Fruit fly (Drosophila melanogaster) whole organism, embryonic: ENCODE measurements around the gene CG14507.

ENCODE experiments used
- B-H1 ChIP-seq: fragments of 200-800 bp; sonication (Bioruptor generic); IDR thresholded peaks from 3 replicates; pipeline ENCODE4 v1.3.6; 2022; ENCODE audit warnings: missing biosample characterization, missing genetic modification characterization
- BEAF-32 ChIP-seq: fragments of 200-800 bp; sonication (Bioruptor generic); optimal IDR thresholded peaks from 3 replicates; lab custom pipeline; 2017; ENCODE audit warnings: missing biosample characterization, missing genetic modification characterization, mild to moderate bottlenecking, moderate library complexity, missing genetic modification reagents
- Bgb ChIP-seq: fragments of 200-800 bp; sonication (Bioruptor generic); IDR thresholded peaks from 2 replicates; pipeline ENCODE4 v1.3.6; 2022; ENCODE audit warnings: missing biosample characterization, missing genetic modification characterization; ENCODE audit not compliant: partially characterized antibody
- CG10267 ChIP-seq: fragments of 200-800 bp; sonication (Bioruptor generic); optimal IDR thresholded peaks from 2 replicates; lab custom pipeline; 2018; ENCODE audit warnings: missing biosample characterization, mild to moderate bottlenecking, missing genetic modification characterization, moderate library complexity
- CG10366 ChIP-seq: fragments of 200-800 bp; sonication (Bioruptor generic); IDR thresholded peaks from 2 replicates; pipeline ENCODE4 v1.3.6; 2022; ENCODE audit warnings: missing biosample characterization, missing genetic modification characterization
- CG11696 ChIP-seq: fragments of 200-800 bp; sonication (Bioruptor generic); IDR thresholded peaks from 2 replicates; pipeline ENCODE4 v1.3.6; 2022; ENCODE audit warnings: missing biosample characterization, missing genetic modification characterization
- CG11723 ChIP-seq: fragments of 200-800 bp; sonication (Bioruptor generic); optimal IDR thresholded peaks from 2 replicates; lab custom pipeline; 2017; ENCODE audit warnings: missing biosample characterization, mild to moderate bottlenecking, missing genetic modification characterization
- CG12071 ChIP-seq: fragments of 200-800 bp; sonication (Bioruptor generic); optimal IDR thresholded peaks from 3 replicates; lab custom pipeline; 2018; ENCODE audit warnings: missing biosample characterization, mild to moderate bottlenecking, missing genetic modification characterization
- CG12236 ChIP-seq: fragments of 200-800 bp; sonication (Bioruptor generic); optimal IDR thresholded peaks from 2 replicates; lab custom pipeline; 2016; ENCODE audit warnings: missing biosample characterization, missing genetic modification characterization
- CG13624 ChIP-seq: fragments of 200-800 bp; sonication (Bioruptor generic); optimal IDR thresholded peaks from 2 replicates; lab custom pipeline; 2016; ENCODE audit warnings: missing biosample characterization, missing genetic modification characterization
- CG15479 ChIP-seq: fragments of 200-800 bp; sonication (Bioruptor generic); optimal IDR thresholded peaks from 3 replicates; lab custom pipeline; 2019; ENCODE audit warnings: missing biosample characterization, mild to moderate bottlenecking, missing genetic modification characterization, moderate library complexity
- CG15601 ChIP-seq: fragments of 200-800 bp; sonication (Bioruptor generic); optimal IDR thresholded peaks from 3 replicates; lab custom pipeline; 2019; ENCODE audit warnings: missing biosample characterization, mild to moderate bottlenecking, missing genetic modification characterization, moderate library complexity
- CG16779 ChIP-seq: fragments of 200-800 bp; sonication (Bioruptor generic); IDR thresholded peaks from 2 replicates; pipeline ENCODE4 v1.3.6; 2022; ENCODE audit warnings: missing biosample characterization, missing genetic modification characterization
- CG16813 ChIP-seq: fragments of 200-800 bp; sonication (Bioruptor generic); IDR thresholded peaks from 3 replicates; pipeline ENCODE4 v1.3.6; 2022; ENCODE audit warnings: missing biosample characterization, missing genetic modification characterization; ENCODE audit not compliant: partially characterized antibody
- CG18599 ChIP-seq: fragments of 200-800 bp; sonication (Bioruptor generic); optimal IDR thresholded peaks from 3 replicates; lab custom pipeline; 2017; ENCODE audit warnings: missing biosample characterization, missing genetic modification characterization, mild to moderate bottlenecking, moderate library complexity, missing genetic modification reagents
- CG2875 ChIP-seq: fragments of 200-800 bp; sonication (Bioruptor generic); optimal IDR thresholded peaks from 2 replicates; lab custom pipeline; 2017; ENCODE audit warnings: missing biosample characterization, mild to moderate bottlenecking, missing genetic modification characterization, missing genetic modification reagents
- CG31441 ChIP-seq: fragments of 200-800 bp; sonication (Bioruptor generic); IDR thresholded peaks from 2 replicates; pipeline ENCODE4 v1.3.6; 2022; ENCODE audit warnings: missing biosample characterization, missing genetic modification characterization
- CG3995 ChIP-seq: fragments of 200-800 bp; sonication (Bioruptor generic); optimal IDR thresholded peaks from 3 replicates; lab custom pipeline; 2016; ENCODE audit warnings: missing biosample characterization, missing genetic modification characterization
- CG4404 ChIP-seq: fragments of 200-800 bp; sonication (Bioruptor generic); IDR thresholded peaks from 2 replicates; pipeline ENCODE4 v1.3.6; 2022; ENCODE audit warnings: missing biosample characterization, missing genetic modification characterization
- CG5245 ChIP-seq: fragments of 200-800 bp; sonication (Bioruptor generic); optimal IDR thresholded peaks from 3 replicates; lab custom pipeline; 2016; ENCODE audit warnings: missing biosample characterization, missing genetic modification characterization
- CG6175 ChIP-seq: fragments of 200-800 bp; sonication (Bioruptor generic); IDR thresholded peaks from 3 replicates; pipeline ENCODE4 v1.3.6; 2022; ENCODE audit warnings: missing biosample characterization, missing genetic modification characterization
- CG7271 ChIP-seq: fragments of 200-800 bp; sonication (Bioruptor generic); optimal IDR thresholded peaks from 2 replicates; lab custom pipeline; 2018; ENCODE audit warnings: missing biosample characterization, mild to moderate bottlenecking, missing genetic modification characterization, moderate library complexity
- Dip2 ChIP-seq: fragments of 200-800 bp; sonication (Bioruptor generic); IDR thresholded peaks from 2 replicates; pipeline ENCODE4 v1.3.6; 2022; ENCODE audit warnings: missing biosample characterization, missing genetic modification characterization
- Fer3 ChIP-seq: fragments of 200-800 bp; sonication (Bioruptor generic); optimal IDR thresholded peaks from 2 replicates; lab custom pipeline; 2018; ENCODE audit warnings: missing biosample characterization, mild to moderate bottlenecking, missing genetic modification characterization, moderate library complexity
- HLHmδ ChIP-seq: fragments of 200-800 bp; sonication (Bioruptor generic); optimal IDR thresholded peaks from 2 replicates; lab custom pipeline; 2018; ENCODE audit warnings: missing biosample characterization, mild to moderate bottlenecking, missing genetic modification characterization, moderate library complexity
- MTF-1 ChIP-seq: fragments of 200-800 bp; sonication (Bioruptor generic); optimal IDR thresholded peaks from 2 replicates; lab custom pipeline; 2018; ENCODE audit warnings: missing biosample characterization, mild to moderate bottlenecking, missing genetic modification characterization, borderline replicate concordance
- Mad ChIP-seq: fragments of 200-800 bp; sonication (Bioruptor generic); optimal IDR thresholded peaks from 2 replicates; lab custom pipeline; 2016; ENCODE audit warnings: missing biosample characterization, missing genetic modification characterization
- NC2α ChIP-seq: fragments of 200-800 bp; sonication (Bioruptor generic); optimal IDR thresholded peaks from 2 replicates; lab custom pipeline; 2016; ENCODE audit warnings: missing biosample characterization, missing genetic modification characterization
- Oli ChIP-seq: fragments of 200-800 bp; sonication (Bioruptor generic); optimal IDR thresholded peaks from 2 replicates; lab custom pipeline; 2018; ENCODE audit warnings: missing biosample characterization, mild to moderate bottlenecking, missing genetic modification characterization, moderate library complexity
- Scr ChIP-seq: fragments of 200-800 bp; sonication (Bioruptor generic); IDR thresholded peaks from 2 replicates; pipeline ENCODE4 v1.3.6; 2022; ENCODE audit warnings: missing biosample characterization, missing genetic modification characterization; ENCODE audit not compliant: partially characterized antibody
- Side ChIP-seq: fragments of 200-800 bp; sonication (Bioruptor generic); optimal IDR thresholded peaks from 2 replicates; lab custom pipeline; 2016; ENCODE audit warnings: missing biosample characterization, missing genetic modification characterization
- Tbp ChIP-seq: fragments of >200 bp; optimal IDR thresholded peaks from 2 replicates; lab custom pipeline; 2018; ENCODE audit warnings: missing biosample characterization, missing genetic modification characterization
- bbx ChIP-seq: fragments of 200-800 bp; sonication (Bioruptor generic); IDR thresholded peaks from 2 replicates; pipeline ENCODE4 v1.3.6; 2022; ENCODE audit warnings: missing biosample characterization, missing genetic modification characterization; ENCODE audit not compliant: partially characterized antibody
- bsh ChIP-seq, 2 experiments: fragments of 200-800 bp; sonication (Bioruptor generic); optimal IDR thresholded peaks; 2 replicates each; lab custom pipeline; 2017 to 2018; ENCODE audit warnings: mild to moderate bottlenecking in 2 of 2, missing biosample characterization in 2 of 2, missing genetic modification characterization in 2 of 2, moderate library complexity in 1 of 2
- caup ChIP-seq: fragments of 200-800 bp; sonication (Bioruptor generic); optimal IDR thresholded peaks from 3 replicates; lab custom pipeline; 2017; ENCODE audit warnings: missing biosample characterization, mild to moderate bottlenecking, missing genetic modification characterization, moderate library complexity; ENCODE audit not compliant: severe bottlenecking
- crc ChIP-seq: fragments of 200-800 bp; sonication (Bioruptor generic); optimal IDR thresholded peaks from 2 replicates; lab custom pipeline; 2016; ENCODE audit warnings: missing biosample characterization, missing genetic modification characterization
- cwo ChIP-seq: fragments of 200-800 bp; sonication (Bioruptor generic); optimal IDR thresholded peaks from 3 replicates; lab custom pipeline; 2017; ENCODE audit warnings: missing biosample characterization, missing genetic modification characterization, mild to moderate bottlenecking, moderate library complexity, missing genetic modification reagents
- gcm ChIP-seq: fragments of 200-800 bp; sonication (Bioruptor generic); optimal IDR thresholded peaks from 2 replicates; lab custom pipeline; 2019; ENCODE audit warnings: missing biosample characterization, mild to moderate bottlenecking, missing genetic modification characterization, moderate library complexity
- gcm2 ChIP-seq: fragments of 200-800 bp; sonication (Bioruptor generic); optimal IDR thresholded peaks from 2 replicates; lab custom pipeline; 2016; ENCODE audit warnings: missing biosample characterization, missing genetic modification characterization
- gsb ChIP-seq: fragments of 200-800 bp; sonication (Bioruptor generic); IDR thresholded peaks from 2 replicates; pipeline ENCODE4 v1.3.6; 2022; ENCODE audit warnings: missing biosample characterization, missing genetic modification characterization
- jing ChIP-seq: fragments of 200-800 bp; sonication (Bioruptor generic); optimal IDR thresholded peaks from 2 replicates; lab custom pipeline; 2018; ENCODE audit warnings: missing biosample characterization, mild to moderate bottlenecking, missing genetic modification characterization
- ken ChIP-seq: fragments of 200-800 bp; sonication (Bioruptor generic); IDR thresholded peaks from 3 replicates; pipeline ENCODE4 v1.3.6; 2022; ENCODE audit warnings: missing biosample characterization, missing genetic modification characterization
- odd ChIP-seq: fragments of 200-800 bp; sonication (Bioruptor generic); optimal IDR thresholded peaks from 2 replicates; lab custom pipeline; 2017; ENCODE audit warnings: missing biosample characterization, mild to moderate bottlenecking, missing genetic modification characterization
- peb ChIP-seq: fragments of 200-800 bp; sonication (Bioruptor generic); IDR thresholded peaks from 2 replicates; pipeline ENCODE4 v1.3.6; 2022; ENCODE audit warnings: missing biosample characterization, missing genetic modification characterization
- pfk ChIP-seq: fragments of 200-800 bp; sonication (Bioruptor generic); optimal IDR thresholded peaks from 2 replicates; lab custom pipeline; 2018; ENCODE audit warnings: missing biosample characterization, mild to moderate bottlenecking, missing genetic modification characterization, moderate library complexity
- sc ChIP-seq, 3 experiments: fragments of >200 bp in 2 of 3; fragments of 200-800 bp in 1 of 3; sonication (Bioruptor generic) in 1 of 3; optimal IDR thresholded peaks; 2 replicates in 2 of 3; 3 replicates in 1 of 3; lab custom pipeline; 2017; ENCODE audit warnings: mild to moderate bottlenecking in 1 of 3, missing biosample characterization in 1 of 3, missing genetic modification characterization in 1 of 3, missing genetic modification reagents in 1 of 3
- tio ChIP-seq: fragments of 200-800 bp; sonication (Bioruptor generic); optimal IDR thresholded peaks from 2 replicates; lab custom pipeline; 2017; ENCODE audit warnings: missing biosample characterization, missing genetic modification characterization, inconsistent platforms
- toy ChIP-seq: fragments of 200-800 bp; sonication (Bioruptor generic); IDR thresholded peaks from 2 replicates; pipeline ENCODE4 v1.3.6; 2022; ENCODE audit warnings: missing biosample characterization, missing genetic modification characterization
- zen ChIP-seq: fragments of 200-800 bp; sonication (Bioruptor generic); optimal IDR thresholded peaks from 3 replicates; lab custom pipeline; 2018; ENCODE audit warnings: missing biosample characterization, mild to moderate bottlenecking, missing genetic modification characterization, moderate library complexity

Gene CG14507

dm6 chr3R:29207996-29208395 lies 19.5 kb downstream of the CG14507 start (continued):
- peak; percentile 67 for TF ChIP-seq odd (GFP tag; lab: Kevin White, UChicago)
- TF ChIP-seq jing (GFP tag; lab: Kevin White, UChicago) = peak; percentile 61
- no peak for TF ChIP-seq CG16779
- TF ChIP-seq CG31441 (GFP tag; lab: Robert Waterston, UW) = peak; percentile 75
- TF ChIP-seq Scr = no peak
- TF ChIP-seq CG15601 (tag; lab: Kevin White, UChicago) = peak; percentile 69
- peak; percentile 23 for TF ChIP-seq cwo (GFP tag; lab: Kevin White, UChicago)
- TF ChIP-seq zen (tag; lab: Kevin White, UChicago) = peak; percentile 31
- TF ChIP-seq Mad (GFP tag; lab: Kevin White, UChicago) = peak; percentile 27
- TF ChIP-seq CG2875 (GFP tag; lab: Kevin White, UChicago) = peak; percentile 63
- TF ChIP-seq caup (GFP tag; lab: Kevin White, UChicago) = peak; percentile 32
- TF ChIP-seq toy (GFP tag; lab: Robert Waterston, UW) = no peak
- no peak for TF ChIP-seq sc (optimal IDR thresholded peaks at IDR 0.05; lab: Kevin White, UChicago)
- peak; percentile 60 for TF ChIP-seq sc (GFP tag; optimal IDR thresholded peaks at IDR 0.05; lab: Kevin White, UChicago)
- peak; percentile 39 for TF ChIP-seq CG5245
- TF ChIP-seq ken (GFP tag; lab: Robert Waterston, UW) = peak; percentile 56; the same call in 2 of the 3 replicates
- no peak for TF ChIP-seq CG16813 (GFP tag; lab: Robert Waterston, UW)
- no peak for TF ChIP-seq CG13624 (GFP tag; lab: Kevin White, UChicago)
- TF ChIP-seq Side (GFP tag; lab: Kevin White, UChicago) = no peak
- TF ChIP-seq CG12236 (GFP tag; lab: Kevin White, UChicago) = no peak
- no peak for TF ChIP-seq HLHmδ (GFP tag; lab: Kevin White, UChicago)
- TF ChIP-seq B-H1 = peak; percentile 59; the same call in 2 of the 3 replicates
- TF ChIP-seq CG10366 (GFP tag; lab: Robert Waterston, UW) = peak; percentile 79
- TF ChIP-seq CG11696 (GFP tag; lab: Robert Waterston, UW) = 0 out of 2 replicates have a peak, but pooled peaks have one; percentile 17
- no peak for TF ChIP-seq gsb (GFP tag; lab: Robert Waterston, UW)
- TF ChIP-seq CG7271 (tag; lab: Kevin White, UChicago) = peak; percentile 13
- no peak for TF ChIP-seq Bgb (GFP tag; lab: Robert Waterston, UW)
- TF ChIP-seq pfk (GFP tag; lab: Kevin White, UChicago) = no peak
- TF ChIP-seq crc (GFP tag; lab: Kevin White, UChicago) = no peak
- peak; percentile 71 to 88 for TF ChIP-seq bsh (GFP tag; optimal IDR thresholded peaks at IDR 0.05; lab: Kevin White, UChicago)
- no peak for TF ChIP-seq CG4404
- TF ChIP-seq peb (GFP tag; lab: Robert Waterston, UW) = peak; percentile 37; the same call in 1 of the 2 replicates
- no peak for TF ChIP-seq Tbp (GFP tag; lab: Kevin White, UChicago)
- peak; percentile 52 for TF ChIP-seq MTF-1 (GFP tag; lab: Kevin White, UChicago)
- TF ChIP-seq Dip2 (GFP tag; lab: Robert Waterston, UW) = no peak
- TF ChIP-seq CG11723 = peak; percentile 49
- TF ChIP-seq gcm = peak; percentile 73
- peak; percentile 86 for TF ChIP-seq Oli
- TF ChIP-seq CG18599 (GFP tag; lab: Kevin White, UChicago) = peak; percentile 50
- peak; percentile 69 for TF ChIP-seq CG10267 (tag; lab: Kevin White, UChicago)
- no peak for TF ChIP-seq BEAF-32 (GFP tag; lab: Kevin White, UChicago)
- TF ChIP-seq bbx (GFP tag; lab: Robert Waterston, UW) = no peak
- no peak for TF ChIP-seq gcm2
- TF ChIP-seq Fer3 (tag; lab: Kevin White, UChicago) = peak; percentile 56
- TF ChIP-seq CG15479 (GFP tag; lab: Kevin White, UChicago) = no peak
- TF ChIP-seq CG12071 (GFP tag; lab: Kevin White, UChicago) = peak; percentile 66
- no peak for TF ChIP-seq NC2α (GFP tag; lab: Kevin White, UChicago)
- no peak for TF ChIP-seq tio (GFP tag; lab: Kevin White, UChicago)
- TF ChIP-seq CG6175 = no peak; the same call in 2 of the 3 replicates
- TF ChIP-seq CG3995 (GFP tag; lab: Kevin White, UChicago) = no peak
